Worm (Caenorhabditis elegans) whole organism, L2 larva: Measurements from ENCODE around the gene W02B12.16.

Experiments
- F13H6.1 ChIP-seq: sonication (generic microtip); optimal IDR thresholded peaks from 2 replicates; lab custom pipeline; 2016; ENCODE audit warnings: missing genetic modification characterization, missing compliant biosample characterization
- ama-1 ChIP-seq: fragments of 150-350 bp; optimal IDR thresholded peaks from 2 replicates; lab custom pipeline; 2018; ENCODE audit warnings: inconsistent platforms
- dmd-4 ChIP-seq: sonication (generic microtip); optimal IDR thresholded peaks from 2 replicates; lab custom pipeline; 2017; ENCODE audit warnings: missing biosample characterization, missing genetic modification characterization
- elt-1 ChIP-seq: fragments of 150-350 bp; optimal IDR thresholded peaks from 2 replicates; lab custom pipeline; 2014; ENCODE audit warnings: missing biosample characterization, missing genetic modification characterization
- fos-1 ChIP-seq: fragments of 150-350 bp; optimal IDR thresholded peaks from 2 replicates; lab custom pipeline; 2014; ENCODE audit warnings: missing biosample characterization, missing genetic modification characterization
- lin-13 ChIP-seq: fragments of 150-350 bp; optimal IDR thresholded peaks from 2 replicates; lab custom pipeline; 2014; ENCODE audit warnings: missing biosample characterization, missing genetic modification reagents, missing genetic modification characterization
- lin-39 ChIP-seq: fragments of 150-350 bp; optimal IDR thresholded peaks from 2 replicates; lab custom pipeline; 2014; ENCODE audit warnings: missing biosample characterization, missing genetic modification reagents, missing genetic modification characterization
- nhr-11 ChIP-seq: fragments of 150-350 bp; optimal IDR thresholded peaks from 2 replicates; lab custom pipeline; 2014; ENCODE audit warnings: missing biosample characterization, missing genetic modification characterization
- nhr-237 ChIP-seq: fragments of 150-350 bp; optimal IDR thresholded peaks from 2 replicates; lab custom pipeline; 2014; ENCODE audit warnings: missing biosample characterization, missing genetic modification characterization
- snpc-4 ChIP-seq: fragments of 150-350 bp; optimal IDR thresholded peaks from 2 replicates; lab custom pipeline; 2014; ENCODE audit warnings: missing biosample characterization, missing genetic modification characterization
- unc-62 ChIP-seq: fragments of 150-350 bp; optimal IDR thresholded peaks from 2 replicates; lab custom pipeline; 2014; ENCODE audit warnings: missing biosample characterization, missing genetic modification reagents, missing genetic modification characterization
- ztf-11 ChIP-seq: sonication (generic microtip); optimal IDR thresholded peaks from 2 replicates; lab custom pipeline; 2017; ENCODE audit warnings: missing biosample characterization, missing genetic modification characterization

ce11 chrII:11472542-11472941, 3.8 kb downstream of the W02B12.16 start:
- TF ChIP-seq nhr-237 (tag; lab: Kevin White, UChicago), result no peak
- TF ChIP-seq ztf-11 (tag; lab: Kevin White, UChicago), result no peak
- TF ChIP-seq ama-1 (lab: Kevin White, UChicago), result no peak
- TF ChIP-seq unc-62 (GFP tag; lab: Kevin White, UChicago), result no peak
- TF ChIP-seq elt-1 (tag; lab: Kevin White, UChicago), result no peak
- no peak for TF ChIP-seq lin-39 (tag; lab: Kevin White, UChicago)
- no peak for TF ChIP-seq F13H6.1
- TF ChIP-seq fos-1 (tag; lab: Kevin White, UChicago), result peak; percentile 81
- TF ChIP-seq lin-13 (GFP tag; lab: Kevin White, UChicago), result no peak
- TF ChIP-seq nhr-11 (tag; lab: Kevin White, UChicago), result no peak
- no peak for TF ChIP-seq snpc-4 (tag; lab: Kevin White, UChicago)
- no peak for TF ChIP-seq dmd-4
